Worm (Caenorhabditis elegans) whole organism, early embryonic: Measurements from ENCODE around the gene T12G3.2.

Experiments
- B0310.2 ChIP-seq: sonication (generic microtip); optimal IDR thresholded peaks from 2 replicates; lab custom pipeline; 2016; ENCODE audit warnings: mild to moderate bottlenecking, missing genetic modification characterization, missing compliant biosample characterization
- F13C5.2 ChIP-seq: sonication (generic microtip); optimal IDR thresholded peaks from 2 replicates; lab custom pipeline; 2017; ENCODE audit warnings: mild to moderate bottlenecking, missing genetic modification characterization, inconsistent platforms, missing compliant biosample characterization
- aly-1 ChIP-seq: sonication (generic microtip); optimal IDR thresholded peaks from 2 replicates; lab custom pipeline; 2016; ENCODE audit warnings: missing genetic modification characterization, missing compliant biosample characterization
- ama-1 ChIP-seq: fragments of 150-350 bp; optimal IDR thresholded peaks from 2 replicates; lab custom pipeline; 2014
- ceh-13 ChIP-seq: fragments of 200-800 bp; sonication (Bioruptor generic); optimal IDR thresholded peaks from 2 replicates; lab custom pipeline; 2018; ENCODE audit warnings: mild to moderate bottlenecking, missing genetic modification characterization, missing compliant biosample characterization
- ceh-36 ChIP-seq: sonication (generic microtip); optimal IDR thresholded peaks from 2 replicates; lab custom pipeline; 2016; ENCODE audit warnings: missing genetic modification characterization, inconsistent platforms, missing compliant biosample characterization
- ets-7 ChIP-seq: sonication (generic microtip); optimal IDR thresholded peaks from 2 replicates; lab custom pipeline; 2016; ENCODE audit warnings: missing genotype, missing genetic modification characterization, missing compliant biosample characterization
- flt-1 ChIP-seq: fragments of 200-800 bp; sonication (Bioruptor generic); IDR thresholded peaks from 2 replicates; pipeline ENCODE4 v1.3.6; 2022; ENCODE audit warnings: missing genetic modification characterization, missing compliant biosample characterization
- hmbx-1 ChIP-seq: sonication (generic microtip); optimal IDR thresholded peaks from 2 replicates; lab custom pipeline; 2016; ENCODE audit warnings: mild to moderate bottlenecking, missing genetic modification characterization, missing compliant biosample characterization
- hmg-4 ChIP-seq: fragments of 200-800 bp; sonication (Bioruptor generic); optimal IDR thresholded peaks from 2 replicates; lab custom pipeline; 2018; ENCODE audit warnings: mild to moderate bottlenecking, missing genetic modification characterization, missing compliant biosample characterization
- hnd-1 ChIP-seq: sonication (generic microtip); optimal IDR thresholded peaks from 2 replicates; lab custom pipeline; 2016; ENCODE audit warnings: missing genetic modification characterization, missing compliant biosample characterization
- pes-1 ChIP-seq: fragments of 200-800 bp; sonication (Bioruptor generic); IDR thresholded peaks from 2 replicates; pipeline ENCODE4 v1.3.6; 2022; ENCODE audit warnings: missing genetic modification reagents, missing genetic modification characterization, missing compliant biosample characterization
- scrt-1 ChIP-seq: fragments of 200-800 bp; sonication (Bioruptor generic); IDR thresholded peaks from 2 replicates; pipeline ENCODE4 v1.3.6; 2022; ENCODE audit warnings: missing genetic modification characterization, missing compliant biosample characterization
- sea-1 ChIP-seq: fragments of 200-800 bp; sonication (Bioruptor generic); conservative IDR thresholded peaks from 2 replicates; pipeline ENCODE4 v1.3.6; 2022; ENCODE audit warnings: missing genetic modification characterization, missing compliant biosample characterization
- tbx-11 ChIP-seq: fragments of 200-800 bp; sonication (Bioruptor generic); IDR thresholded peaks from 2 replicates; pipeline ENCODE4 v1.3.6; 2022; ENCODE audit warnings: missing genetic modification characterization, missing compliant biosample characterization
- tbx-37 ChIP-seq: fragments of 200-800 bp; sonication (Bioruptor generic); conservative IDR thresholded peaks from 2 replicates; pipeline ENCODE4 v1.3.6; 2022; ENCODE audit warnings: missing genetic modification reagents, missing genetic modification characterization, missing compliant biosample characterization
- tra-4 ChIP-seq: sonication (generic microtip); optimal IDR thresholded peaks from 2 replicates; lab custom pipeline; 2017; ENCODE audit warnings: missing genetic modification characterization, missing compliant biosample characterization

Gene T12G3.2

ce11 chrIV:12075497-12075896 lies 28.7 kb upstream of the T12G3.2 start, which contains the start of gene K08E4.7:
TSS of gene K08E4.7 (plus strand) at chrIV:12075797.
- TF ChIP-seq B0310.2 (tag; lab: Kevin White, UChicago): no peak
- no peak for TF ChIP-seq tra-4
- TF ChIP-seq F13C5.2 (tag; lab: Kevin White, UChicago): no peak

ce11 chrIV:12068590-12068989 lies 21.8 kb upstream of the T12G3.2 start, which contains the start of gene bath-37:
TSS of gene bath-37 (plus strand) at chrIV:12068890.
- TF ChIP-seq hmbx-1: no peak
- TF ChIP-seq tbx-37 (GFP tag; lab: Robert Waterston, UW): no peak
- TF ChIP-seq F13C5.2 (tag; lab: Kevin White, UChicago): no peak
- TF ChIP-seq aly-1 (tag; lab: Kevin White, UChicago): no peak
- no peak for TF ChIP-seq ceh-13
- TF ChIP-seq pes-1 (GFP tag; lab: Robert Waterston, UW): no peak
- no peak for TF ChIP-seq hmg-4 (GFP tag; lab: Kevin White, UChicago)
- TF ChIP-seq flt-1 (GFP tag; lab: Robert Waterston, UW): no peak
- TF ChIP-seq tra-4: no peak
- TF ChIP-seq scrt-1 (GFP tag; lab: Robert Waterston, UW): no peak
- no peak for TF ChIP-seq ceh-36 (tag; lab: Kevin White, UChicago)
- no peak for TF ChIP-seq ama-1
- TF ChIP-seq tbx-11 (GFP tag; lab: Robert Waterston, UW): no peak

- TF ChIP-seq ama-1: no peak
- TF ChIP-seq flt-1 (GFP tag; lab: Robert Waterston, UW): no peak
- no peak for TF ChIP-seq F13C5.2 (tag; lab: Kevin White, UChicago)
- no peak for TF ChIP-seq sea-1 (GFP tag; lab: Robert Waterston, UW)
- no peak for TF ChIP-seq B0310.2 (tag; lab: Kevin White, UChicago)
- no peak for TF ChIP-seq tra-4
- TF ChIP-seq ceh-13: no peak
- no peak for TF ChIP-seq hmbx-1
- TF ChIP-seq hmg-4 (GFP tag; lab: Kevin White, UChicago): no peak
- no peak for TF ChIP-seq scrt-1 (GFP tag; lab: Robert Waterston, UW)
- no peak for TF ChIP-seq hnd-1 (tag; lab: Kevin White, UChicago)
- no peak for TF ChIP-seq aly-1 (tag; lab: Kevin White, UChicago)
- TF ChIP-seq pes-1 (GFP tag; lab: Robert Waterston, UW): no peak
- no peak for TF ChIP-seq tbx-11 (GFP tag; lab: Robert Waterston, UW)
- TF ChIP-seq tbx-37 (GFP tag; lab: Robert Waterston, UW): no peak
These were observed 14.5 kb upstream of the T12G3.2 start, which contains the start of gene K08E4.8 for ce11 chrIV:12061229-12061628. TSS of gene K08E4.8 (minus strand) at chrIV:12061329.

ce11 chrIV:12057508-12057907 lies 10.7 kb upstream of the T12G3.2 start, which contains the start of gene K08E4.3:
TSS of gene K08E4.3 (plus strand) at chrIV:12057742.
- TF ChIP-seq hmbx-1: no peak
- no peak for TF ChIP-seq tra-4
- no peak for TF ChIP-seq flt-1 (GFP tag; lab: Robert Waterston, UW)
- TF ChIP-seq aly-1 (tag; lab: Kevin White, UChicago): no peak
- TF ChIP-seq ceh-13: no peak
- TF ChIP-seq tbx-11 (GFP tag; lab: Robert Waterston, UW): no peak
- no peak for TF ChIP-seq F13C5.2 (tag; lab: Kevin White, UChicago)
- TF ChIP-seq hmg-4 (GFP tag; lab: Kevin White, UChicago): no peak
- TF ChIP-seq tbx-37 (GFP tag; lab: Robert Waterston, UW): no peak
- no peak for TF ChIP-seq ceh-36 (tag; lab: Kevin White, UChicago)
- TF ChIP-seq ama-1: no peak
- no peak for TF ChIP-seq scrt-1 (GFP tag; lab: Robert Waterston, UW)
- no peak for TF ChIP-seq sea-1 (GFP tag; lab: Robert Waterston, UW)

DNA sequence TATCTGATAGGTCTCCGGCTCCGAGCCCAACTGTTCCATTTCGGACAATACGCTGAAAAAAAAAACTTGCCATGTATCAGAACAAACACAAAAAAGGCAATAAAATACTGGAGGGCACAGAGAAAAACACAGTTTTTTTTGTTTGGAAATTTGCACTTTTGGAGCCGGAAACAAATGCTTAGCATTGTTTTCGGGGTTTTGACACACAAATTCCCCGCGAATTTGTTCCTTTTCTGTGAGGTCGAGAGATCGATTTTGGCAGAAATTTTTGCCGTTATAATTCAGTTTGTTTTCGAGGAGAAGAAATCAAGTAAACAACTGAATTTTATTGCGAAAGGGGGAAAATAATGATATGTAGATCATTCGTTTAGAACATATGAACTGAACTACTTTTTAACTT lies 9.8 kb upstream of the T12G3.2 start, which contains the start of gene K08E4.2:
Gene K08E4.2 (minus strand): TSS at position 54 of the 400 bp plus-strand sequence.
- no peak for TF ChIP-seq flt-1 (GFP tag; lab: Robert Waterston, UW)
- no peak for TF ChIP-seq tbx-11 (GFP tag; lab: Robert Waterston, UW)
- no peak for TF ChIP-seq tbx-37 (GFP tag; lab: Robert Waterston, UW)
- no peak for TF ChIP-seq tra-4
- TF ChIP-seq ceh-36 (tag; lab: Kevin White, UChicago): no peak
- TF ChIP-seq ceh-13: no peak
- no peak for TF ChIP-seq B0310.2 (tag; lab: Kevin White, UChicago)
- TF ChIP-seq aly-1 (tag; lab: Kevin White, UChicago): no peak
- TF ChIP-seq scrt-1 (GFP tag; lab: Robert Waterston, UW): no peak

DNA sequence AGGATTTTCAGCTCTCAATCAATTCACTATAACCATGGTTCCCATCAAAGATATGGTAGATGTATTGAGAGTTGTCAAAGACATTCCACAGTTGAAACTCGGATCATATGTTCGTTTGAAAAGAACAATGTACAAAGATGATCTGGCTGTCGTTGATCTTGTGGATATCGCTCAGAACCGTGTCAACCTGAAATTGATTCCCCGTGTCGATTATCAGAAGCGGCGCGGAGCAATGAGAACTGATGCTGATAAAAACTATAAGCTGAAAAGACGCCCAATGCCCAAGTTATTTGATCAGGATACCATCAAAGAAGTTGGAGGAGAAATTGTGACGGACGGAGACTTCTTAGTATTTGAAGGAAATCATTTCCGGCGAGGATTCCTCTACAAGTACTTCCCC lies 5.7 kb upstream of the T12G3.2 start:
- TF ChIP-seq pes-1 (GFP tag; lab: Robert Waterston, UW) (no peak), ets-7 (no peak), hmbx-1 (no peak), hnd-1 (tag; lab: Kevin White, UChicago) (no peak), tbx-11 (GFP tag; lab: Robert Waterston, UW) (no peak), ceh-13 (no peak), hmg-4 (GFP tag; lab: Kevin White, UChicago) (no peak), ceh-36 (tag; lab: Kevin White, UChicago) (no peak), tbx-37 (GFP tag; lab: Robert Waterston, UW) (no peak), ama-1 (no peak), aly-1 (tag; lab: Kevin White, UChicago) (no peak), flt-1 (GFP tag; lab: Robert Waterston, UW) (no peak), tra-4 (no peak), F13C5.2 (tag; lab: Kevin White, UChicago) (no peak), sea-1 (GFP tag; lab: Robert Waterston, UW) (no peak), B0310.2 (tag; lab: Kevin White, UChicago) (no peak), scrt-1 (GFP tag; lab: Robert Waterston, UW) (no peak)

DNA sequence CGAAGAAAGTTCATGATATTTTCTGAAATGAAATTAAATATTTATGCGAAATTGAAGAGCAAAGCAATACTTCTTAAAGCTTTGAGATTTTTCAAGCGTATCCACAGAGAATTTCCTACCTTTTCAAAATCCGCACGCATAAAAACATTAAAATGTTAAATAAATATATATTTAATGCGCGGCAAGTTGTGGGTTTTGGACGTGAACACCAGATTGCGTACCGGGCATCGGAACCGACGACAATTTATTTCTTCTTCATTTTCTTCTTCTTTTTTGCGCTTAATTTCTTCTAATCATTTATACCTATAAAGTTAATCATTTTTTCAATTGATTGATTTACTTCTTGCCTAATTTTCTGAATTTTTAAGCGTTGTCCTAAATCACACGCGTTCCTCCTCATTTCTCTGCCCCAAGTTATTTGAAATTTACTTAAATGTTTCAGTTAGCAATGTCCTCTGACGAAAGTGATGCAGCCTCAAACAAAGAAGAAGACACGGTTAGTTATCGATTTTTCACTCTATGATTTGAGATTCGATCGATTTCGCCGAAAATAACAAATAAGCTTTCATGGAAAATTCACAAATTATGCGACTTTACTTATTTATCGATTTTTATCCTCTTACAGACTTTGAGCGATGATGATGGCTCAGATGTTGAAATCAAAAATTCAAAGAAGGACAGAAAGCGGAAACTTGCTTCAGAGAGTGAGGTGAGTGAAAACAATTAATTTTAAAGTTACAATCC lies 4.5 kb upstream of the T12G3.2 start, which contains the start of the genes bre-5 and spt-5:
Gene bre-5 (minus strand): TSS at position 167 of the 744 bp plus-strand sequence.
Gene spt-5 (plus strand): TSS at position 443 of the 744 bp plus-strand sequence.
- no peak for TF ChIP-seq hmg-4 (GFP tag; lab: Kevin White, UChicago)
- TF ChIP-seq hmbx-1: no peak
- no peak for TF ChIP-seq flt-1 (GFP tag; lab: Robert Waterston, UW)
- no peak for TF ChIP-seq scrt-1 (GFP tag; lab: Robert Waterston, UW)
- TF ChIP-seq aly-1 (tag; lab: Kevin White, UChicago): no peak
- no peak for TF ChIP-seq hnd-1 (tag; lab: Kevin White, UChicago)
- TF ChIP-seq F13C5.2 (tag; lab: Kevin White, UChicago): no peak
- no peak for TF ChIP-seq tbx-11 (GFP tag; lab: Robert Waterston, UW)
- no peak for TF ChIP-seq sea-1 (GFP tag; lab: Robert Waterston, UW)
- no peak for TF ChIP-seq ets-7
- TF ChIP-seq ceh-13: no peak
- TF ChIP-seq ceh-36 (tag; lab: Kevin White, UChicago): no peak
